Worm (Caenorhabditis elegans) whole organism, midembryonic: ENCODE results near the gene ZK1307.7.

Source experiments
- T22C8.4 ChIP-seq: fragments of 200-800 bp; sonication (Bioruptor generic); IDR thresholded peaks from 2 replicates; pipeline ENCODE4 v1.3.6; 2022; ENCODE audit warnings: missing genetic modification characterization, missing compliant biosample characterization
- cog-1 ChIP-seq: sonication (generic microtip); optimal IDR thresholded peaks from 2 replicates; lab custom pipeline; 2016; ENCODE audit warnings: missing genetic modification characterization, missing compliant biosample characterization
- flt-1 ChIP-seq: fragments of 200-800 bp; sonication (Bioruptor generic); IDR thresholded peaks from 2 replicates; pipeline ENCODE4 v1.3.6; 2022; ENCODE audit warnings: missing genetic modification characterization, missing compliant biosample characterization
- klf-2 ChIP-seq: fragments of 200-800 bp; sonication (Bioruptor generic); conservative IDR thresholded peaks from 2 replicates; pipeline ENCODE4 v1.3.6; 2022; ENCODE audit warnings: missing genetic modification reagents, missing genetic modification characterization, missing compliant biosample characterization
- ref-1 ChIP-seq: fragments of 200-800 bp; sonication (Bioruptor generic); conservative IDR thresholded peaks from 2 replicates; pipeline ENCODE4 v1.3.6; 2022; ENCODE audit warnings: missing genetic modification reagents, missing genetic modification characterization, missing compliant biosample characterization
- tab-1 ChIP-seq: fragments of 200-800 bp; sonication (Bioruptor generic); IDR thresholded peaks from 2 replicates; pipeline ENCODE4 v1.3.6; 2022; ENCODE audit warnings: missing genetic modification characterization, missing compliant biosample characterization
- ztf-23 ChIP-seq: fragments of 200-800 bp; sonication (Bioruptor generic); IDR thresholded peaks from 2 replicates; pipeline ENCODE4 v1.3.6; 2022; ENCODE audit warnings: missing genetic modification reagents, missing genetic modification characterization, missing compliant biosample characterization
- ztf-29 ChIP-seq: fragments of 200-800 bp; sonication (Bioruptor generic); IDR thresholded peaks from 2 replicates; pipeline ENCODE4 v1.3.6; 2022; ENCODE audit warnings: missing genetic modification reagents, missing genetic modification characterization, missing compliant biosample characterization

ce11 chrII:9619995-9620535 lies 16.3 kb upstream of the ZK1307.7 start:
- TF ChIP-seq tab-1 (GFP tag; lab: Robert Waterston, UW) (no peak), ztf-29 (GFP tag; lab: Robert Waterston, UW) (no peak), flt-1 (no peak), cog-1 (no peak), ztf-23 (no peak), T22C8.4 (no peak), ref-1 (GFP tag; lab: Robert Waterston, UW) (no peak), klf-2 (no peak)
